Worm (Caenorhabditis elegans): ENCODE results near the gene clec-9.

The clec-9 gene

ce11 chrV:16706549-16706948 is at the start of gene clec-9:
Gene clec-9, minus strand, starts transcription at chrV:16706649.
- TF ChIP-seq ttx-3 (tag; optimal IDR thresholded peaks at IDR 0.05) = no peak
- TF ChIP-seq tbx-2 (tag; optimal IDR thresholded peaks at IDR 0.05) = no peak

ce11 chrV:16756166-16756565 is 49.7 kb upstream of the clec-9 start:
- TF ChIP-seq nfya-1 (tag; optimal IDR thresholded peaks at IDR 0.05) = peak; percentile 71
- TF ChIP-seq ceh-9 (tag; optimal IDR thresholded peaks at IDR 0.05) = no peak
- no peak for TF ChIP-seq ets-4 (tag; optimal IDR thresholded peaks at IDR 0.05)

ce11 chrV:16752089-16753030 is 45.9 kb upstream of the clec-9 start:
- TF ChIP-seq ceh-45 (GFP tag; IDR thresholded peaks at IDR 0.05) (no peak), ceh-14 (tag; optimal IDR thresholded peaks at IDR 0.05) (peak; percentile 61), ceh-31 (tag; optimal IDR thresholded peaks at IDR 0.05) (peak; percentile 35), unc-42 (tag; optimal IDR thresholded peaks at IDR 0.05) (peak; percentile 38), ahr-1 (tag; optimal IDR thresholded peaks at IDR 0.05) (no peak)

- TF ChIP-seq ceh-31 (tag; optimal IDR thresholded peaks at IDR 0.05) (peak; percentile 16), ceh-22 (tag; optimal IDR thresholded peaks at IDR 0.05) (no peak), lin-11 (tag; optimal IDR thresholded peaks at IDR 0.05) (no peak), sox-2 (GFP tag; IDR thresholded peaks at IDR 0.05) (no peak), eyg-1 (tag; optimal IDR thresholded peaks at IDR 0.05) (no peak), zip-5 (tag; optimal IDR thresholded peaks at IDR 0.05) (no peak), hlh-13 (GFP tag; optimal IDR thresholded peaks at IDR 0.05) (no peak), F13H6.1 (tag; optimal IDR thresholded peaks at IDR 0.05) (no peak), unc-42 (tag; optimal IDR thresholded peaks at IDR 0.05) (peak; percentile 82)
These were observed 43.0 kb upstream of the clec-9 start for ce11 chrV:16749473-16749872.

ce11 chrV:16747031-16747672 is 40.7 kb upstream of the clec-9 start, which contains the start of gene dkf-2:
Gene dkf-2, plus strand, starts transcription at chrV:16747622.
- no peak for TF ChIP-seq fax-1 (tag; optimal IDR thresholded peaks at IDR 0.05)
- no peak for TF ChIP-seq elt-2 (tag; optimal IDR thresholded peaks at IDR 0.05)
- TF ChIP-seq tbx-2 (tag; optimal IDR thresholded peaks at IDR 0.05) = no peak
- no peak for TF ChIP-seq fkh-6 (tag; optimal IDR thresholded peaks at IDR 0.05)
- no peak for TF ChIP-seq dmd-4 (tag; optimal IDR thresholded peaks at IDR 0.05; ENCODE audit: borderline replicate concordance)
- TF ChIP-seq ceh-22 (tag; optimal IDR thresholded peaks at IDR 0.05) = no peak
- no peak for TF ChIP-seq hlh-6 (tag; optimal IDR thresholded peaks at IDR 0.05)
- no peak for TF ChIP-seq ceh-24 (tag; optimal IDR thresholded peaks at IDR 0.05)
- no peak for TF ChIP-seq pqm-1 (tag; optimal IDR thresholded peaks at IDR 0.05)
- no peak for TF ChIP-seq ceh-45 (GFP tag; IDR thresholded peaks at IDR 0.05)
- no peak for TF ChIP-seq elt-4 (tag; optimal IDR thresholded peaks at IDR 0.05)
- no peak for TF ChIP-seq ceh-14 (tag; optimal IDR thresholded peaks at IDR 0.05)
- no peak for TF ChIP-seq hlh-13 (GFP tag; optimal IDR thresholded peaks at IDR 0.05)
- TF ChIP-seq syd-9 (tag; optimal IDR thresholded peaks at IDR 0.05) = no peak
- no peak for TF ChIP-seq odd-2 (tag; optimal IDR thresholded peaks at IDR 0.05)
- no peak for TF ChIP-seq ceh-2 (tag; optimal IDR thresholded peaks at IDR 0.05)
- TF ChIP-seq ztf-16 (tag; optimal IDR thresholded peaks at IDR 0.05) = no peak
